Fruit fly (Drosophila melanogaster): ENCODE measurements around the gene Nepl21.

Nepl21 gene

DNA sequence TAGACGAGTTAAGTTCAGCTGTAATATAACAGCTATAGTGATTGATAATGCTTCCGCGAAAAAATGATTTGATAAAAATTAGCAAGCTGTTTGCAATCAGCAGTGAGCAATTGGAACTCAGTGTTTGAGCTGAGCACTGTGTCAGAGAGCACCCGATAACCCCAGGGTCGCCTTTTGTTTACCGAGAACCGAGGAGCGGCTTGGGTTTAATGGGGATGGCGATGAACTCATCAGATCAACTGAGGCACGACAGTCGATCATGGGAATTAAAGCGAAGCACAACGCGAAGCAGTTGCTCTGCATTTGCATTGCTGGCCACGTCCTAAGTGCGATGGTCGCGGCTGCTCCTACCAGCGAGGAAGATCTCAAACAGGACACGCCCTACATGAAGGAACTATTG lies at the start of gene Nepl21:
Gene Nepl21, plus strand, starts transcription at position 260 of the 400 bp plus-strand sequence.
- TF ChIP-seq psq (optimal IDR thresholded peaks at IDR 0.05) (no peak), Dll (optimal IDR thresholded peaks at IDR 0.05) (no peak)

DNA sequence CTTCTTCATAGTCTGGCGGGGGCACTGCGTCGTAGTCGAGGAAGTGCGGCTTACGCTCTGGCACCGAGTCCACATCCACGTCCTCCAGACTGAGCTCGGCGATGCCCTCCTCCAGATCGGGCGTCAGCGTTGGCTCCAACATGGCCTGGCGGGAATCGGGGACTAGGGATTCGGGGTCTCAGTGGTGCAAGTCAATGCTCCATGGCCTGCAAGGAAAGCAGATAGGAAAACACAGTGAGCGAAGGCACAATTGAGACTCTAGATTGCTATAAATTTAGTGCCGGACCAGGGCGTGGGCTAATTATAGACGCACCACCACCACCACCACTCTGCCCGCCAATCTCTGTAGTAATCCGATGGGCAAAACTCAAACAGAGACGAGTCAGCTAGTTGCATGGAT lies 42.9 kb upstream of the Nepl21 start:
- no peak for TF ChIP-seq usp (GFP tag; optimal IDR thresholded peaks at IDR 0.05)
- no peak for TF ChIP-seq CG8478 (optimal IDR thresholded peaks at IDR 0.05)
- no peak for TF ChIP-seq EcR (GFP tag; optimal IDR thresholded peaks at IDR 0.05)
- no peak for TF ChIP-seq psq (optimal IDR thresholded peaks at IDR 0.05)
- no peak for TF ChIP-seq pan (optimal IDR thresholded peaks at IDR 0.05)
- TF ChIP-seq Dll (optimal IDR thresholded peaks at IDR 0.05) = no peak

DNA sequence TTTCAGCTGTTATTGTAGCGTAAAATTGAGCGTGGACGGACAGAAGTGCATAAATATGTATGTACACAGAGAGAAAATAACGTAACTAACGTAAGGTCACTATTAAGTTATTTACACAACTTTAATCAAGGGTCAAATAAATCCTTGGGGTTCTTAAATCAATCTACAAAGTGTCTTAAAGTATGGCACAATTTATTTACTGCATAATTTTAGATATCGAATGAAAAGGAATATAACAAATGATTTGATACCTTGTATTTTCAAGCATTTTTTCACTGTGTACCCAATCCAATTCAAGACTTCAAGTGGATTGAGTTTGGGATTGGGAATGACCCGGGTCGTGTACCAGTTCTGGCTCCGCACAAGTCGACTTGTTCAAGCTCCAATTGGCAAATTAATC lies 41.5 kb upstream of the Nepl21 start:
- no peak for TF ChIP-seq EcR (GFP tag; optimal IDR thresholded peaks at IDR 0.05)
- TF ChIP-seq pan (optimal IDR thresholded peaks at IDR 0.05) = no peak
- no peak for TF ChIP-seq CG8478 (optimal IDR thresholded peaks at IDR 0.05)
- no peak for TF ChIP-seq usp (GFP tag; optimal IDR thresholded peaks at IDR 0.05)
- no peak for TF ChIP-seq Dll (optimal IDR thresholded peaks at IDR 0.05)
- TF ChIP-seq psq (optimal IDR thresholded peaks at IDR 0.05) = no peak

DNA sequence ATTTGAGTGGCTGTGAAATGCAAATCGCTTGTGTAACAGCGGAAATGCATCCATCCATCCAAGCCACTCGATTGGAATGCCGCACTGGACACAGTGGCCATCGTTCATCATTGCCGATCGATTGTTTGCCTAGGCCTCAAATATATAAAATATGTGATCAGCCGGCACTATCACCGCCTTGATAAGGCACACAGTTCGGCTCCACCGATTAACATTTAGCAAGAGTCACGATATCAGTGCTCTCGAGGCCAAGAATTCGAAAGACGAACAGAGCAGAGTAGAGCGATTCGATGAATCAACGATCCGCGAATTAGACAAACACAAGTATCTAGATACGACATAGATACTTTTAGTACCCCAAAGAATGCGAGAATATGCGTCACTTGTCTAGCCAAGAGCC lies 41.1 kb upstream of the Nepl21 start:
- TF ChIP-seq psq (optimal IDR thresholded peaks at IDR 0.05) = no peak
- no peak for TF ChIP-seq Dll (optimal IDR thresholded peaks at IDR 0.05)
- TF ChIP-seq usp (GFP tag; optimal IDR thresholded peaks at IDR 0.05) = no peak
- TF ChIP-seq CG8478 (optimal IDR thresholded peaks at IDR 0.05) = no peak
- TF ChIP-seq pan (optimal IDR thresholded peaks at IDR 0.05) = no peak
- TF ChIP-seq EcR (GFP tag; optimal IDR thresholded peaks at IDR 0.05) = no peak

dm6 chr3R:28843776-28844610 lies 39.5 kb upstream of the Nepl21 start:
- TF ChIP-seq psq (optimal IDR thresholded peaks at IDR 0.05) (no peak), Dll (optimal IDR thresholded peaks at IDR 0.05) (no peak), usp (GFP tag; optimal IDR thresholded peaks at IDR 0.05) (no peak), pan (optimal IDR thresholded peaks at IDR 0.05) (no peak), EcR (GFP tag; optimal IDR thresholded peaks at IDR 0.05) (no peak), CG8478 (optimal IDR thresholded peaks at IDR 0.05) (no peak)

- no peak for TF ChIP-seq psq (optimal IDR thresholded peaks at IDR 0.05)
- TF ChIP-seq pan (optimal IDR thresholded peaks at IDR 0.05) = no peak
- no peak for TF ChIP-seq usp (GFP tag; optimal IDR thresholded peaks at IDR 0.05)
- no peak for TF ChIP-seq EcR (GFP tag; optimal IDR thresholded peaks at IDR 0.05)
- no peak for TF ChIP-seq Dll (optimal IDR thresholded peaks at IDR 0.05)
- TF ChIP-seq CG8478 (optimal IDR thresholded peaks at IDR 0.05) = no peak
Observed at dm6 chr3R:28844611-28845376, 38.7 kb upstream of the Nepl21 start, which contains the start of the genes Apc and spg. Apc (minus strand) TSS chr3R:28844748. spg (plus strand) TSS chr3R:28845270.

dm6 chr3R:28845377-28845876 lies 38.1 kb upstream of the Nepl21 start:
- TF ChIP-seq pan (optimal IDR thresholded peaks at IDR 0.05) (no peak), psq (optimal IDR thresholded peaks at IDR 0.05) (no peak), CG8478 (optimal IDR thresholded peaks at IDR 0.05) (no peak), usp (GFP tag; optimal IDR thresholded peaks at IDR 0.05) (no peak), EcR (GFP tag; optimal IDR thresholded peaks at IDR 0.05) (no peak), Dll (optimal IDR thresholded peaks at IDR 0.05) (no peak)

DNA sequence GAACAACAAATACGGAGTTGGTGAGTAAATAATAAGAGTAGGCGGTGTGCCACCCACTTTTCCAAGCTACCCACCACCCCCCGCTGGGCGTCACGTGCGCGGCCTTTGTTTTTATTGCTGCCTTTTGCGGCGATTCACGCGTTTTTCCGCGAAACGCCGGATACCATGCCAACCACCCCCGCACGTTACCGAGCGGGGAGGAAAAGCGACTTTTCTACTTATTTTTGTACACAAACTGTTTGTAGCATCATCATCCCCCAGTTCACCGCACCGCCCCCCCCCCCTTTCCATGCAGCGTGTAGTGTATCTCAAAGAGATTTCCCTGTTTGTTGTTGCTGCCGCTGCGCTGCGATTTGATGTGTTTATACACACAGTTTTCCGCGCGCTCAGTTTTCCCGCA lies 37.5 kb upstream of the Nepl21 start:
- TF ChIP-seq pan (optimal IDR thresholded peaks at IDR 0.05) (no peak), usp (GFP tag; optimal IDR thresholded peaks at IDR 0.05) (no peak), EcR (GFP tag; optimal IDR thresholded peaks at IDR 0.05) (no peak), CG8478 (optimal IDR thresholded peaks at IDR 0.05) (no peak), Dll (optimal IDR thresholded peaks at IDR 0.05) (no peak), psq (optimal IDR thresholded peaks at IDR 0.05) (no peak)

- TF ChIP-seq psq (optimal IDR thresholded peaks at IDR 0.05) (no peak), pan (optimal IDR thresholded peaks at IDR 0.05) (peak; percentile 48), Dll (optimal IDR thresholded peaks at IDR 0.05) (no peak), EcR (GFP tag; optimal IDR thresholded peaks at IDR 0.05) (peak in 1 of 2 experiments; percentile 22), CG8478 (optimal IDR thresholded peaks at IDR 0.05) (no peak)
Observed at dm6 chr3R:28846877-28847529, 36.5 kb upstream of the Nepl21 start.

DNA sequence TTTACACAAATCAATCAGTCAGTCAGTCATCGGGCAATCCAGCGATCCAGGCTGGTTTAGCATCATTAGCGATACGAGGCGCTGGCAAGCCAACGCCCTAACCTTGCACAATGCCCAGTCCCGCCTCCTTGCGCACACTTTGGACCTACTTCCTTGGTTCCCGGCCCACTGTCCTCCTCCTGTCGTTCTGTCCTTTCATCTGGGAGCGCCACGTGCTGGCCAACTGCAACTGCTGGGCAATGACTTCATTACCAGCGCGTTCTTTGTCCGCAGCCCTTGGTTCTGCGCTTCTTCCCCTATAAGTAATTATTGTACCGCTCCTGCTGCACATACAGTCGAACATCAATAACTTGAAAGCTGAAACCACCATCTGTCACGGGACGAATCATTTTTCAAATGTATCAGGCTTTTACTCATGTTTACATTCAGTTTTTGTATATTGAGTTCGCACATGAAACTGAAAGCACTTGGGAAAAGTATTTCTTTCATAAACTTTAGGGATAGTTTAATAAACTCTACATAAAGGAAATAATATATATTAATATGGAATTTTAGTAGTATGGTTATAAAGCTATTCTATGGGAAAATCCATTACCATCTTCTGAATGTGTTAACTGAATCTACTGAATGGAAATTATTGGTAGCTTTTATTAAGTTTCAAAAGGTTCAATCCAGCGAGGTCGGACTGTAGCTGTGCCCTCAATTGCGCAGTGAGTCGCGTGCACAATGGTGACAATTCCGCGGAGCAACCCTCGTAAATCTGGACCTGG lies 35.8 kb upstream of the Nepl21 start:
- TF ChIP-seq pan (optimal IDR thresholded peaks at IDR 0.05) (peak; percentile 31), EcR (GFP tag; optimal IDR thresholded peaks at IDR 0.05) (no peak), usp (GFP tag; optimal IDR thresholded peaks at IDR 0.05) (no peak)
